Worm (Caenorhabditis elegans): ENCODE results near the gene C34D4.2.
A peak's percentile ranks its signal among the peaks of the same experiment; 100 is the strongest.

C34D4.2 gene

DNA sequence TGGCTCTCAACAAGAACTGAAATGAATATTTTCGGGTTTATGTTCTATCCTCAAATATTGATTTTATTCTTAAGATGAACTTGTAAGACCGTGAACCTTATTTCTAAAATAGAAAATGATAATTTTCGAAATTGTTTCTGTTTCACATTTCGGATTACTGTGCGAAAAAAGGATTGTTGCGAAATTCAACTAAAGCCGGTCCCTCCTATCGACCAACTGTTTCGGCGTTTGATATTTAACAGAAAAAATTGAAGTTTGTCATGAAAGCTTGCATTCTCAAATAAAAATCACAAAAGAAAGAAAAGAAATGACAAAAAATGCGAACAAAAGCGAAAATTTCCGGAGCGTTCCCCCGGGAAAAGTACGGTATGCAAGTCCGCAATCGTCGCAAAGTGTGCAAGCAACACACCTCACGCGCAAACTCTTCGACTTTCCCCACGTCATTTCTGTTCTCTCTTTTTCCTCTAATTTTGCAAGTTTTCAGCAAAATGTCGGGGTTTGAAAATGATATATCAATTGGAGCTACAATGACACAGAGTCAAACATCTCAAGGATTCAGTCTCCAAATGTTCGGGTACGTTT lies 5.3 kb upstream of the C34D4.2 start, which contains the start of gene C34D4.4:
Gene C34D4.4, plus strand, starts transcription at position 342 of the 582 bp plus-strand sequence.
- peak; percentile 48 for TF ChIP-seq lin-15B (tag; optimal IDR thresholded peaks at IDR 0.05)
- TF ChIP-seq mdl-1 (tag; optimal IDR thresholded peaks at IDR 0.05): no peak
- peak; percentile 16 for TF ChIP-seq nhr-25 (tag; optimal IDR thresholded peaks at IDR 0.05)
- no peak for TF ChIP-seq zag-1 (tag; optimal IDR thresholded peaks at IDR 0.05)
- peak; percentile 14 for TF ChIP-seq lin-39 (tag; optimal IDR thresholded peaks at IDR 0.05)
- TF ChIP-seq elt-1 (tag; optimal IDR thresholded peaks at IDR 0.05): no peak
- TF ChIP-seq ama-1 (optimal IDR thresholded peaks at IDR 0.05): peak; percentile 16
- TF ChIP-seq nhr-77 (tag; optimal IDR thresholded peaks at IDR 0.05): no peak
- TF ChIP-seq snpc-4 (tag; optimal IDR thresholded peaks at IDR 0.05): peak; percentile 28
- peak; percentile 75 for TF ChIP-seq nfya-1 (tag; optimal IDR thresholded peaks at IDR 0.05; ENCODE audit: insufficient read depth)
- TF ChIP-seq hmg-11 (tag; optimal IDR thresholded peaks at IDR 0.05): peak; percentile 23
- TF ChIP-seq nhr-12 (tag; optimal IDR thresholded peaks at IDR 0.05): no peak

DNA sequence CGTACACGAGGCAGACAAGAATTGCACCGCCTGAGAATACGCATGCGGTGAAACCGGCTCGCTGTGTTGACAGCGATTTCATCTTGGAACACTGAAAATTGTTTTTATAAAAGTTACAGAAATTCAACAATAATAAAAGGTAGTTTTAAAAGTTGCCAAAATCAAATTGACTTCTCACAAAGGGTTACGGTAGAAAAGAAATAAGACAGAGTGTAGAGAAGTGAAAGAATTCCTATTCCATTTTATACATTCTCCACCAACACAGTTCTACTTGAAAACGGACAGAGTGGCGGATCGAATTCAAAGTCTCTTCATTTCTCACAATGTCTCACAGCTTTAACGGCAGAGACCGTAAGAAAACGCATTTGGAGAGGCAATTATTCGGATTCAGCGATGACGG lies 2.0 kb upstream of the C34D4.2 start, which contains the start of gene col-113:
Gene col-113, minus strand, starts transcription at position 101 of the 400 bp plus-strand sequence.
- TF ChIP-seq nhr-67 (tag; optimal IDR thresholded peaks at IDR 0.05) (no peak), aly-2 (tag; optimal IDR thresholded peaks at IDR 0.05) (no peak), egl-5 (tag; optimal IDR thresholded peaks at IDR 0.05) (no peak), zag-1 (tag; optimal IDR thresholded peaks at IDR 0.05) (no peak), nhr-76 (tag; optimal IDR thresholded peaks at IDR 0.05) (no peak), ZK546.5 (tag; optimal IDR thresholded peaks at IDR 0.05) (no peak), mdl-1 (tag; optimal IDR thresholded peaks at IDR 0.05) (no peak), elt-1 (tag; optimal IDR thresholded peaks at IDR 0.05) (no peak), R02D3.7 (tag; optimal IDR thresholded peaks at IDR 0.05) (no peak), daf-12 (tag; optimal IDR thresholded peaks at IDR 0.05) (no peak), pha-4 (tag; optimal IDR thresholded peaks at IDR 0.05) (no peak), lsy-12 (tag; optimal IDR thresholded peaks at IDR 0.05) (no peak), nfya-1 (tag; optimal IDR thresholded peaks at IDR 0.05; ENCODE audit: insufficient read depth) (no peak), fkh-10 (GFP tag; optimal IDR thresholded peaks at IDR 0.05) (no peak), elt-2 (tag; optimal IDR thresholded peaks at IDR 0.05) (no peak), nhr-25 (tag; optimal IDR thresholded peaks at IDR 0.05) (no peak), snpc-4 (tag; optimal IDR thresholded peaks at IDR 0.05) (no peak), ceh-9 (tag; optimal IDR thresholded peaks at IDR 0.05) (no peak), hmg-11 (tag; optimal IDR thresholded peaks at IDR 0.05) (no peak)

DNA sequence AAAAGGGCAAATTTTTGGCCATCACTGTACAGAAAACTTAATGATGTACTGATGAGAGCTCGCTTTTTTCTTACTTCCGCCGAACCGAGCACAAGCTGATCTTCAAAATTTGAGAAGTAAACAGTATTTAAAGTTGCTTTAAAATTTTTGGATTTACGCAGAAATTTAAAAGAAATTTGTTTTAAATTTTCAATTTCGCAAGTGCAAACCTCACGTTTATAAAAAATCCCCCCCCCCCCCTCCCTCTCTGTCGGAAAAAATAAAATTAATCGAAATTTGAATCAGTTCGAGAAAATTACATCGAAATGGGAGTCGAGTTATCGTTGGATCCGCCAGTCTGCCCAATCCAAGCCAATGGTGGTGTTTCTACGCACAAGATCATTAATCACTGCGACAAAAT lies 1.1 kb upstream of the C34D4.2 start, which contains the start of gene C34D4.3:
Gene C34D4.3, plus strand, starts transcription at position 301 of the 400 bp plus-strand sequence.
- no peak for TF ChIP-seq pha-4 (tag; optimal IDR thresholded peaks at IDR 0.05)
- no peak for TF ChIP-seq nhr-43 (tag; optimal IDR thresholded peaks at IDR 0.05; ENCODE audit: poor library complexity, severe bottlenecking)
- TF ChIP-seq unc-62 (GFP tag; optimal IDR thresholded peaks at IDR 0.05): no peak
- TF ChIP-seq egl-5 (tag; optimal IDR thresholded peaks at IDR 0.05): no peak
- TF ChIP-seq tbx-2 (tag; optimal IDR thresholded peaks at IDR 0.05): no peak
- TF ChIP-seq nhr-25 (tag; optimal IDR thresholded peaks at IDR 0.05): no peak
- no peak for TF ChIP-seq ztf-11 (tag; optimal IDR thresholded peaks at IDR 0.05)
- no peak for TF ChIP-seq ceh-82 (tag; optimal IDR thresholded peaks at IDR 0.05)
- TF ChIP-seq egl-27 (tag; optimal IDR thresholded peaks at IDR 0.05): no peak
- TF ChIP-seq nhr-12 (tag; optimal IDR thresholded peaks at IDR 0.05): no peak
- no peak for TF ChIP-seq fkh-10 (GFP tag; optimal IDR thresholded peaks at IDR 0.05)
- TF ChIP-seq mml-1 (tag; optimal IDR thresholded peaks at IDR 0.05): no peak
- no peak for TF ChIP-seq daf-12 (tag; optimal IDR thresholded peaks at IDR 0.05)
- TF ChIP-seq ceh-16 (tag; optimal IDR thresholded peaks at IDR 0.05): no peak
- no peak for TF ChIP-seq jun-1 (tag; optimal IDR thresholded peaks at IDR 0.05)

DNA sequence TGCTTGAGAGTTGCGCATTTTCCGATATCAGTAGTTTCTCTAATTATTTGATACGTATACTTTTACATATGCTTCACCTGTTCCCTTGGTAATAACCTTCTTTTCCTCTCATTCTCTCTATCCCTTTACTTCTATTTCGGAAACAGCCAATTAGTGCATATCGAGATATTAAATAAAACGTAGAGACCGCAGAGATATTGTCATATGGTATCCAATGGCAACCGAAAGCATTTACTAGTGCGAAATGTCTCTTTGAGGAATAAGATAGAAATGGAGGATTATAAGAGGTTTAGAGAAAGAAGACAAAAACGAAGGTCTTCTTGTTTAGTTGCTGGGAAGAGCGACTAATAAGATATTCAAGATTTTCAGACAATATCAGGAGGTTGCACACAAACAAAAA lies 1.9 kb downstream of the C34D4.2 start, which contains the start of gene maph-9:
Gene maph-9, plus strand, starts transcription at position 273 of the 400 bp plus-strand sequence.
- TF ChIP-seq snpc-4 (tag; optimal IDR thresholded peaks at IDR 0.05): no peak
- TF ChIP-seq nhr-11 (tag; optimal IDR thresholded peaks at IDR 0.05): no peak
- no peak for TF ChIP-seq lin-15B (tag; optimal IDR thresholded peaks at IDR 0.05)
- TF ChIP-seq nhr-28 (tag; optimal IDR thresholded peaks at IDR 0.05): no peak
- TF ChIP-seq nhr-43 (tag; optimal IDR thresholded peaks at IDR 0.05; ENCODE audit: poor library complexity, severe bottlenecking): no peak
- TF ChIP-seq nhr-76 (tag; optimal IDR thresholded peaks at IDR 0.05): no peak
- no peak for TF ChIP-seq skn-1 (tag; optimal IDR thresholded peaks at IDR 0.05)
- no peak for TF ChIP-seq lsy-12 (tag; optimal IDR thresholded peaks at IDR 0.05)
- TF ChIP-seq sea-2 (GFP tag; optimal IDR thresholded peaks at IDR 0.05): no peak
- no peak for TF ChIP-seq eor-1 (tag; optimal IDR thresholded peaks at IDR 0.05)
- TF ChIP-seq lin-39 (tag; optimal IDR thresholded peaks at IDR 0.05): no peak
- no peak for TF ChIP-seq tbx-2 (tag; optimal IDR thresholded peaks at IDR 0.05)
- TF ChIP-seq ztf-11 (tag; optimal IDR thresholded peaks at IDR 0.05): no peak
- TF ChIP-seq fkh-10 (GFP tag; optimal IDR thresholded peaks at IDR 0.05): no peak
